Worm (Caenorhabditis elegans) whole organism, L1 larva: ENCODE results near the gene F53C3.1.

Source experiments
- elt-3 ChIP-seq, 6 experiments: fragments of 150-350 bp in 1 of 6; sonication (generic microtip); optimal IDR thresholded peaks; 2 replicates each; lab custom pipeline; 2017 to 2018; ENCODE audit warnings: missing biosample characterization in 6 of 6, missing genetic modification characterization in 6 of 6, inconsistent platforms in 1 of 6
- lin-15B ChIP-seq: fragments of 150-350 bp; sonication (generic microtip); optimal IDR thresholded peaks from 3 replicates; lab custom pipeline; 2014; ENCODE audit warnings: missing biosample characterization, missing genetic modification characterization
- nhr-12 ChIP-seq: sonication (generic microtip); optimal IDR thresholded peaks from 2 replicates; lab custom pipeline; 2017; ENCODE audit warnings: missing biosample characterization, missing genetic modification characterization
- skn-1 ChIP-seq: fragments of 150-350 bp; optimal IDR thresholded peaks from 2 replicates; lab custom pipeline; 2014; ENCODE audit warnings: missing biosample characterization, missing genetic modification characterization
- sptf-1 ChIP-seq: fragments of 150-350 bp; optimal IDR thresholded peaks from 2 replicates; lab custom pipeline; 2014; ENCODE audit warnings: missing biosample characterization, missing genetic modification characterization
- zag-1 ChIP-seq: fragments of 150-350 bp; optimal IDR thresholded peaks from 2 replicates; lab custom pipeline; 2014; ENCODE audit warnings: missing biosample characterization, missing genetic modification characterization
- ztf-11 ChIP-seq, 2 experiments: sonication (generic microtip); optimal IDR thresholded peaks; 2 replicates each; lab custom pipeline; 2016 to 2017; ENCODE audit warnings: missing genetic modification characterization in 2 of 2, missing biosample characterization in 1 of 2, missing compliant biosample characterization in 1 of 2

DNA sequence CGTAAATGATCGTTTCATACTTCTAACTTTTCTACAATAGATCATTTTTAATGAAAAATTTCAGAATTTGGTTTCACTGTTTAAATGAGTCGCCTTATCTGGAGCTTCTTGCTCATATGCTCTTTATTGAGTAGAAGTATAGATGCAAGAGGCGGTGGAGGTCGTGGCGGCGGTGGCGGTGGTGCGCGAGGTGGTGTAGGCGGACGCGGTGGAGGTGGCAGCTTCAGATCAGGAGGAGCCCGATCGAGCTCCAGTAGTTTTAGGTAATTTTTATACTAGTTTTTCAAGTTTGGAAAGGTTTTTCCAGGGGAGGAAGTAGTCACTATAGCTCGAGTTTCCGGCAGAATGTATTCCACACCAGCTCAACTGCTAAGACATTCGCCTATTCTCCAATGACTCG, 9.0 kb upstream of the F53C3.1 start, which contains the start of gene F53C3.3:
- TF ChIP-seq lin-15B (tag; lab: Kevin White, UChicago) (no peak), nhr-12 (tag; lab: Kevin White, UChicago) (no peak), skn-1 (no peak), sptf-1 (tag; lab: Kevin White, UChicago) (no peak), elt-3 (tag; optimal IDR thresholded peaks at IDR 0.05; lab: Kevin White, UChicago) (no peak), zag-1 (no peak), ztf-11 (tag; optimal IDR thresholded peaks at IDR 0.05; lab: Kevin White, UChicago) (no peak)
